Worm (Caenorhabditis elegans) whole organism, L4 larva: Measurements from ENCODE around the gene F59E12.8.

ENCODE experiments used
- D1046.2 ChIP-seq: fragments of 200-800 bp; sonication (Bioruptor generic); IDR thresholded peaks from 2 replicates; pipeline ENCODE4 v1.3.6; 2022; ENCODE audit warnings: missing genetic modification characterization, missing compliant biosample characterization
- F37D6.2 ChIP-seq: sonication (generic microtip); optimal IDR thresholded peaks from 2 replicates; lab custom pipeline; 2016; ENCODE audit warnings: mild to moderate bottlenecking, missing genetic modification characterization, missing compliant biosample characterization
- Y5F2A.4 ChIP-seq: fragments of 200-800 bp; sonication (Bioruptor generic); optimal IDR thresholded peaks from 2 replicates; lab custom pipeline; 2018; ENCODE audit warnings: mild to moderate bottlenecking, missing genetic modification characterization, missing compliant biosample characterization
- ceh-28 ChIP-seq: fragments of 150-350 bp; optimal IDR thresholded peaks from 2 replicates; lab custom pipeline; 2014; ENCODE audit warnings: missing biosample characterization, missing genetic modification reagents, missing genetic modification characterization
- ceh-82 ChIP-seq: sonication (generic microtip); optimal IDR thresholded peaks from 2 replicates; lab custom pipeline; 2017; ENCODE audit warnings: missing biosample characterization, missing genetic modification characterization
- ces-1 ChIP-seq: fragments of 150-350 bp; sonication (generic microtip); optimal IDR thresholded peaks from 4 replicates; lab custom pipeline; 2014; ENCODE audit warnings: missing biosample characterization, missing genetic modification reagents, missing genetic modification characterization
- fkh-10 ChIP-seq: fragments of 150-350 bp; optimal IDR thresholded peaks from 2 replicates; lab custom pipeline; 2014; ENCODE audit warnings: missing biosample characterization, missing genetic modification reagents, missing genetic modification characterization
- lin-13 ChIP-seq: fragments of 150-350 bp; optimal IDR thresholded peaks from 2 replicates; lab custom pipeline; 2014; ENCODE audit warnings: missing biosample characterization, missing genetic modification reagents, missing genetic modification characterization
- lir-3 ChIP-seq: sonication (generic microtip); optimal IDR thresholded peaks from 2 replicates; lab custom pipeline; 2016; ENCODE audit warnings: mild to moderate bottlenecking, missing genetic modification characterization, missing compliant biosample characterization
- lsy-2 ChIP-seq, 2 experiments: fragments of 150-350 bp in 1 of 2; sonication (generic microtip) in 1 of 2; optimal IDR thresholded peaks; 2 replicates each; lab custom pipeline; 2014 to 2017; ENCODE audit warnings: missing biosample characterization in 2 of 2, missing genetic modification characterization in 2 of 2
- nhr-111 ChIP-seq: fragments of 200-800 bp; sonication (Bioruptor generic); optimal IDR thresholded peaks from 2 replicates; lab custom pipeline; 2018; ENCODE audit warnings: mild to moderate bottlenecking, missing genetic modification characterization, missing compliant biosample characterization
- nhr-28 ChIP-seq: fragments of 150-350 bp; optimal IDR thresholded peaks from 2 replicates; lab custom pipeline; 2014; ENCODE audit warnings: missing biosample characterization, missing genetic modification characterization
- spr-1 ChIP-seq: sonication (generic microtip); optimal IDR thresholded peaks from 2 replicates; lab custom pipeline; 2016; ENCODE audit warnings: mild to moderate bottlenecking, missing genetic modification characterization, missing compliant biosample characterization
- zip-11 ChIP-seq: fragments of 200-800 bp; sonication (Bioruptor generic); IDR thresholded peaks from 2 replicates; pipeline ENCODE4 v1.3.6; 2022; ENCODE audit warnings: missing genetic modification characterization, missing compliant biosample characterization

- TF ChIP-seq lsy-2 (tag; optimal IDR thresholded peaks at IDR 0.05; lab: Kevin White, UChicago) (no peak), nhr-28 (tag; lab: Kevin White, UChicago) (no peak), Y5F2A.4 (GFP tag; lab: Kevin White, UChicago) (no peak), F37D6.2 (tag; lab: Kevin White, UChicago) (no peak), lin-13 (GFP tag; lab: Kevin White, UChicago) (no peak), lir-3 (tag; lab: Kevin White, UChicago) (no peak), zip-11 (GFP tag; lab: Robert Waterston, UW) (no peak), fkh-10 (no peak), D1046.2 (GFP tag; lab: Robert Waterston, UW) (no peak), ceh-82 (tag; lab: Kevin White, UChicago) (no peak), ceh-28 (tag; lab: Kevin White, UChicago) (no peak), ces-1 (GFP tag; lab: Kevin White, UChicago) (no peak), spr-1 (tag; lab: Kevin White, UChicago) (no peak), nhr-111 (no peak)
Observed at ce11 chrII:5628326-5628818, 8.4 kb downstream of the F59E12.8 start, which contains the start of gene F59E12.15.
